Fruit fly (Drosophila melanogaster) whole organism, embryonic: Measurements from ENCODE around the gene UQCR-14L.

ENCODE experiments used
- Atf-2 ChIP-seq: fragments of 200-800 bp; sonication (Bioruptor generic); optimal IDR thresholded peaks from 2 replicates; lab custom pipeline; 2016; ENCODE audit warnings: missing biosample characterization, missing genetic modification characterization
- B-H2 ChIP-seq: fragments of 200-800 bp; sonication (Bioruptor generic); optimal IDR thresholded peaks from 2 replicates; lab custom pipeline; 2018; ENCODE audit warnings: missing biosample characterization, mild to moderate bottlenecking, missing genetic modification characterization
- Bgb ChIP-seq: fragments of 200-800 bp; sonication (Bioruptor generic); IDR thresholded peaks from 2 replicates; pipeline ENCODE4 v1.3.6; 2022; ENCODE audit warnings: missing biosample characterization, missing genetic modification characterization; ENCODE audit not compliant: partially characterized antibody
- BtbVII ChIP-seq: fragments of 200-800 bp; sonication (Bioruptor generic); optimal IDR thresholded peaks from 3 replicates; lab custom pipeline; 2017; ENCODE audit warnings: missing biosample characterization, mild to moderate bottlenecking, missing genetic modification characterization
- CG1024 ChIP-seq: fragments of 200-800 bp; sonication (Bioruptor generic); IDR thresholded peaks from 2 replicates; pipeline ENCODE4 v1.3.6; 2022; ENCODE audit warnings: missing biosample characterization, missing genetic modification characterization
- CG10267 ChIP-seq: fragments of 200-800 bp; sonication (Bioruptor generic); optimal IDR thresholded peaks from 2 replicates; lab custom pipeline; 2018; ENCODE audit warnings: missing biosample characterization, mild to moderate bottlenecking, missing genetic modification characterization, moderate library complexity
- CG11560 ChIP-seq: fragments of 200-800 bp; sonication (Bioruptor generic); IDR thresholded peaks from 3 replicates; pipeline ENCODE4 v1.3.6; 2022; ENCODE audit warnings: missing biosample characterization, missing genetic modification characterization
- CG14014 ChIP-seq: fragments of 200-800 bp; sonication (Bioruptor generic); IDR thresholded peaks from 2 replicates; pipeline ENCODE4 v1.3.6; 2022; ENCODE audit warnings: missing biosample characterization, missing genetic modification characterization
- CG16779 ChIP-seq: fragments of 200-800 bp; sonication (Bioruptor generic); IDR thresholded peaks from 2 replicates; pipeline ENCODE4 v1.3.6; 2022; ENCODE audit warnings: missing biosample characterization, missing genetic modification characterization
- CG18476 ChIP-seq: fragments of 200-800 bp; sonication (Bioruptor generic); optimal IDR thresholded peaks from 2 replicates; lab custom pipeline; 2016; ENCODE audit warnings: missing biosample characterization, mild to moderate bottlenecking, missing genetic modification characterization
- CG18619 ChIP-seq: fragments of 200-800 bp; sonication (Bioruptor generic); optimal IDR thresholded peaks from 3 replicates; lab custom pipeline; 2017; ENCODE audit warnings: missing biosample characterization, mild to moderate bottlenecking, missing genetic modification characterization
- CG2678 ChIP-seq: fragments of 200-800 bp; sonication (Bioruptor generic); optimal IDR thresholded peaks from 3 replicates; lab custom pipeline; 2019; ENCODE audit warnings: missing biosample characterization, mild to moderate bottlenecking, missing genetic modification characterization, moderate library complexity
- CG30020 ChIP-seq: fragments of 200-800 bp; optimal IDR thresholded peaks from 2 replicates; lab custom pipeline; 2019; ENCODE audit warnings: missing biosample characterization, mild to moderate bottlenecking, missing genetic modification characterization, moderate library complexity
- CG3065 ChIP-seq: fragments of 200-800 bp; sonication (Bioruptor generic); optimal IDR thresholded peaks from 2 replicates; lab custom pipeline; 2016; ENCODE audit warnings: missing biosample characterization, missing genetic modification characterization
- CG32767 ChIP-seq: fragments of 200-800 bp; sonication (Bioruptor generic); IDR thresholded peaks from 2 replicates; pipeline ENCODE4 v1.3.6; 2022; ENCODE audit warnings: missing biosample characterization, missing genetic modification characterization
- CG32772 ChIP-seq: fragments of 200-800 bp; sonication (Bioruptor generic); IDR thresholded peaks from 2 replicates; pipeline ENCODE4 v1.3.6; 2022; ENCODE audit warnings: missing biosample characterization, missing genetic modification characterization
- CG3281 ChIP-seq: fragments of 200-800 bp; sonication (Bioruptor generic); optimal IDR thresholded peaks from 3 replicates; lab custom pipeline; 2017; ENCODE audit warnings: missing biosample characterization, mild to moderate bottlenecking, missing genetic modification characterization
- CG34376 ChIP-seq: fragments of 200-800 bp; sonication (Bioruptor generic); optimal IDR thresholded peaks from 2 replicates; lab custom pipeline; 2018; ENCODE audit warnings: missing biosample characterization, mild to moderate bottlenecking, missing genetic modification characterization
- CG4424 ChIP-seq: fragments of 200-800 bp; sonication (Bioruptor generic); optimal IDR thresholded peaks from 3 replicates; lab custom pipeline; 2016; ENCODE audit warnings: missing biosample characterization, missing genetic modification characterization
- CG5953 ChIP-seq: fragments of 200-800 bp; sonication (Bioruptor generic); IDR thresholded peaks from 2 replicates; pipeline ENCODE4 v1.3.6; 2022; ENCODE audit warnings: missing biosample characterization, missing genetic modification characterization
- CG6854 ChIP-seq: fragments of 200-800 bp; sonication (Bioruptor generic); optimal IDR thresholded peaks from 3 replicates; lab custom pipeline; 2017; ENCODE audit warnings: missing biosample characterization, mild to moderate bottlenecking, missing genetic modification characterization
- CG7271 ChIP-seq: fragments of 200-800 bp; sonication (Bioruptor generic); optimal IDR thresholded peaks from 2 replicates; lab custom pipeline; 2018; ENCODE audit warnings: missing biosample characterization, mild to moderate bottlenecking, missing genetic modification characterization, moderate library complexity
- D ChIP-seq, 2 experiments: fragments of 200-800 bp in 1 of 2; fragments of >200 bp in 1 of 2; sonication (Bioruptor generic) in 1 of 2; optimal IDR thresholded peaks; 2 replicates in 1 of 2; 3 replicates in 1 of 2; lab custom pipeline; 2017; ENCODE audit warnings: mild to moderate bottlenecking in 1 of 2, missing biosample characterization in 1 of 2, missing genetic modification characterization in 1 of 2, missing genetic modification reagents in 1 of 2
- Dll ChIP-seq: fragments of 200-800 bp; sonication (Bioruptor generic); IDR thresholded peaks from 4 replicates; pipeline ENCODE4 v1.3.6; 2022; ENCODE audit warnings: missing biosample characterization, missing genetic modification characterization; ENCODE audit not compliant: partially characterized antibody
- Eip74EF ChIP-seq, 2 experiments: fragments of 200-800 bp in 1 of 2; fragments of >200 bp in 1 of 2; sonication (Bioruptor generic) in 1 of 2; optimal IDR thresholded peaks; 2 replicates each; lab custom pipeline; 2017 to 2019; ENCODE audit warnings: missing biosample characterization in 2 of 2, missing genetic modification characterization in 2 of 2, mild to moderate bottlenecking in 1 of 2, moderate library complexity in 1 of 2
- Fer1 ChIP-seq: fragments of 200-800 bp; sonication (Bioruptor generic); optimal IDR thresholded peaks from 2 replicates; lab custom pipeline; 2017; ENCODE audit warnings: missing biosample characterization, mild to moderate bottlenecking, missing genetic modification characterization
- Fer3 ChIP-seq: fragments of 200-800 bp; sonication (Bioruptor generic); optimal IDR thresholded peaks from 2 replicates; lab custom pipeline; 2018; ENCODE audit warnings: missing biosample characterization, mild to moderate bottlenecking, missing genetic modification characterization, moderate library complexity
- H2.0 ChIP-seq: fragments of 200-800 bp; sonication (Bioruptor generic); IDR thresholded peaks from 2 replicates; pipeline ENCODE4 v1.3.6; 2022; ENCODE audit warnings: missing biosample characterization, missing genetic modification characterization
- Hey ChIP-seq: fragments of 200-800 bp; sonication (Bioruptor generic); optimal IDR thresholded peaks from 3 replicates; lab custom pipeline; 2018; ENCODE audit warnings: missing biosample characterization, mild to moderate bottlenecking, missing genetic modification characterization
- MBD-R2 ChIP-seq: fragments of 200-800 bp; sonication (Bioruptor generic); IDR thresholded peaks from 2 replicates; pipeline ENCODE4 v1.3.6; 2022; ENCODE audit warnings: missing biosample characterization, missing genetic modification characterization
- Mad ChIP-seq: fragments of 200-800 bp; sonication (Bioruptor generic); optimal IDR thresholded peaks from 2 replicates; lab custom pipeline; 2016; ENCODE audit warnings: missing biosample characterization, missing genetic modification characterization
- Mrtf ChIP-seq: fragments of 200-800 bp; sonication (Bioruptor generic); IDR thresholded peaks from 3 replicates; pipeline ENCODE4 v1.3.6; 2022; ENCODE audit warnings: missing biosample characterization, missing genetic modification characterization
- Pdp1 ChIP-seq, 2 experiments: fragments of 200-800 bp; sonication (Bioruptor generic); optimal IDR thresholded peaks; 3 replicates each; lab custom pipeline; 2016; ENCODE audit warnings: missing biosample characterization in 2 of 2, missing genetic modification characterization in 2 of 2, mild to moderate bottlenecking in 1 of 2, moderate library complexity in 1 of 2
- Rx ChIP-seq: fragments of 200-800 bp; sonication (Bioruptor generic); IDR thresholded peaks from 2 replicates; pipeline ENCODE4 v1.3.6; 2022; ENCODE audit warnings: missing biosample characterization, missing genetic modification characterization
- Tbp ChIP-seq: fragments of >200 bp; optimal IDR thresholded peaks from 2 replicates; lab custom pipeline; 2018; ENCODE audit warnings: missing biosample characterization, missing genetic modification characterization
- Xrp1 ChIP-seq: fragments of 200-800 bp; sonication (Bioruptor generic); IDR thresholded peaks from 2 replicates; pipeline ENCODE4 v1.3.6; 2022; ENCODE audit warnings: missing biosample characterization, missing genetic modification characterization
- al ChIP-seq: fragments of 200-800 bp; sonication (Bioruptor generic); IDR thresholded peaks from 2 replicates; pipeline ENCODE4 v1.3.6; 2022; ENCODE audit warnings: missing biosample characterization, missing genetic modification characterization
- br ChIP-seq: fragments of >200 bp; optimal IDR thresholded peaks from 2 replicates; lab custom pipeline; 2017
- cwo ChIP-seq: fragments of 200-800 bp; sonication (Bioruptor generic); optimal IDR thresholded peaks from 3 replicates; lab custom pipeline; 2017; ENCODE audit warnings: missing biosample characterization, missing genetic modification characterization, mild to moderate bottlenecking, moderate library complexity, missing genetic modification reagents
- dan ChIP-seq: fragments of 200-800 bp; sonication (Bioruptor generic); IDR thresholded peaks from 2 replicates; pipeline ENCODE4 v1.3.6; 2022; ENCODE audit warnings: missing biosample characterization, missing genetic modification characterization
- eyg ChIP-seq: fragments of 200-800 bp; sonication (Bioruptor generic); optimal IDR thresholded peaks from 3 replicates; lab custom pipeline; 2016; ENCODE audit warnings: missing biosample characterization, missing genetic modification characterization
- kay ChIP-seq: fragments of 200-800 bp; sonication (Bioruptor generic); optimal IDR thresholded peaks from 2 replicates; lab custom pipeline; 2016; ENCODE audit warnings: missing biosample characterization, missing genetic modification characterization
- kni ChIP-seq: fragments of 200-800 bp; sonication (Bioruptor generic); optimal IDR thresholded peaks from 3 replicates; lab custom pipeline; 2017; ENCODE audit warnings: mild to moderate bottlenecking, missing biosample characterization, missing genetic modification reagents, missing genetic modification characterization
- lilli ChIP-seq: fragments of 200-800 bp; sonication (Bioruptor generic); optimal IDR thresholded peaks from 3 replicates; lab custom pipeline; 2016; ENCODE audit warnings: missing biosample characterization, missing genetic modification characterization
- nerfin-2 ChIP-seq: fragments of 200-800 bp; sonication (Bioruptor generic); IDR thresholded peaks from 2 replicates; pipeline ENCODE4 v1.3.6; 2022; ENCODE audit warnings: missing biosample characterization, missing genetic modification characterization; ENCODE audit not compliant: partially characterized antibody
- sens-2 ChIP-seq: fragments of 200-800 bp; sonication (Bioruptor generic); IDR thresholded peaks from 2 replicates; pipeline ENCODE4 v1.3.6; 2022; ENCODE audit warnings: missing biosample characterization, missing genetic modification characterization
- slou ChIP-seq: fragments of 200-800 bp; sonication (Bioruptor generic); optimal IDR thresholded peaks from 3 replicates; lab custom pipeline; 2016; ENCODE audit warnings: missing biosample characterization, missing genetic modification characterization
- tio ChIP-seq: fragments of 200-800 bp; sonication (Bioruptor generic); optimal IDR thresholded peaks from 2 replicates; lab custom pipeline; 2017; ENCODE audit warnings: missing biosample characterization, missing genetic modification characterization, inconsistent platforms
- z ChIP-seq: fragments of 200-800 bp; sonication (Bioruptor generic); IDR thresholded peaks from 3 replicates; pipeline ENCODE4 v1.3.6; 2022; ENCODE audit warnings: missing biosample characterization, missing genetic modification characterization

Gene UQCR-14L

dm6 chr3R:28336046-28336771 lies 42.4 kb downstream of the UQCR-14L start, which contains the start of gene larp (continued):
- TF ChIP-seq Fer3 (peak; percentile 63), kni (GFP tag; lab: Kevin White, UChicago) (no peak), Mrtf (GFP tag; lab: Robert Waterston, UW) (no peak), Bgb (GFP tag; lab: Robert Waterston, UW) (peak; percentile 97), br (lab: Kevin White, UChicago) (no peak), eyg (GFP tag; lab: Kevin White, UChicago) (no peak), BtbVII (GFP tag; lab: Kevin White, UChicago) (no peak), CG1024 (GFP tag; lab: Robert Waterston, UW) (peak; percentile 47; the same call in 1 of the 2 replicates), sens-2 (GFP tag; lab: Robert Waterston, UW) (peak; percentile 64; the same call in 1 of the 2 replicates), Xrp1 (peak; percentile 75), Mad (GFP tag; lab: Kevin White, UChicago) (peak; percentile 82), nerfin-2 (GFP tag; lab: Robert Waterston, UW) (peak; percentile 91), H2.0 (GFP tag; lab: Robert Waterston, UW) (peak; percentile 80), CG18476 (peak; percentile 36), CG2678 (tag; lab: Kevin White, UChicago) (peak; percentile 62), CG18619 (GFP tag; lab: Kevin White, UChicago) (peak; percentile 55), CG32772 (GFP tag; lab: Robert Waterston, UW) (peak; percentile 60; the same call in 1 of the 2 replicates), MBD-R2 (GFP tag; lab: Robert Waterston, UW) (peak; percentile 60), cwo (GFP tag; lab: Kevin White, UChicago) (no peak), dan (GFP tag; lab: Robert Waterston, UW) (no peak), CG3065 (GFP tag; lab: Kevin White, UChicago) (no peak), Rx (GFP tag; lab: Robert Waterston, UW) (peak; percentile 55; the same call in 1 of the 2 replicates), CG30020 (tag; lab: Kevin White, UChicago) (peak; percentile 58), D (optimal IDR thresholded peaks at IDR 0.05; lab: Kevin White, UChicago) (peak; percentile 53), D (GFP tag; optimal IDR thresholded peaks at IDR 0.05; lab: Kevin White, UChicago) (peak; percentile 26), CG34376 (no peak), CG10267 (tag; lab: Kevin White, UChicago) (peak; percentile 39), z (no peak), Atf-2 (GFP tag; lab: Kevin White, UChicago) (peak; percentile 41), Hey (tag; lab: Kevin White, UChicago) (no peak), al (peak; percentile 78), B-H2 (GFP tag; lab: Kevin White, UChicago) (peak; percentile 77), CG4424 (GFP tag; lab: Kevin White, UChicago) (peak; percentile 76), CG14014 (GFP tag; lab: Robert Waterston, UW) (peak; percentile 80), Fer1 (GFP tag; lab: Kevin White, UChicago) (peak; percentile 5), CG3281 (GFP tag; lab: Kevin White, UChicago) (peak; percentile 98), kay (GFP tag; lab: Kevin White, UChicago) (peak; percentile 40), CG7271 (no peak), tio (GFP tag; lab: Kevin White, UChicago) (peak; percentile 55), Pdp1 (GFP tag; optimal IDR thresholded peaks at IDR 0.05; lab: Kevin White, UChicago) (peak; percentile 68 to 76), slou (GFP tag; lab: Kevin White, UChicago) (peak; percentile 36), CG6854 (GFP tag; lab: Kevin White, UChicago) (no peak), Tbp (GFP tag; lab: Kevin White, UChicago) (no peak), Dll (GFP tag; lab: Robert Waterston, UW) (peak; percentile 89), CG5953 (no peak), Eip74EF (GFP tag; optimal IDR thresholded peaks at IDR 0.05; lab: Kevin White, UChicago) (no peak), CG11560 (tag; lab: Robert Waterston, UW) (peak; percentile 47; the same call in 1 of the 3 replicates), CG16779 (GFP tag; lab: Robert Waterston, UW) (peak; percentile 62; the same call in 1 of the 2 replicates), lilli (GFP tag; lab: Kevin White, UChicago) (peak; percentile 83), CG32767 (GFP tag; lab: Robert Waterston, UW) (peak; percentile 9; the same call in 1 of the 2 replicates)
